Worm (Caenorhabditis elegans) whole organism, L1 larva: Measurements from ENCODE around the gene F14H3.4.

Experiments
- C04F5.9 ChIP-seq: sonication (generic microtip); optimal IDR thresholded peaks from 2 replicates; lab custom pipeline; 2016; ENCODE audit warnings: missing genetic modification characterization, missing compliant biosample characterization
- C34B4.2 ChIP-seq: sonication (generic microtip); optimal IDR thresholded peaks from 2 replicates; lab custom pipeline; 2017; ENCODE audit warnings: mild to moderate bottlenecking, missing genetic modification characterization, missing compliant biosample characterization
- F16B12.6 ChIP-seq: fragments of 150-350 bp; optimal IDR thresholded peaks from 2 replicates; lab custom pipeline; 2014; ENCODE audit warnings: missing biosample characterization, missing genetic modification characterization
- aha-1 ChIP-seq: fragments of 150-350 bp; optimal IDR thresholded peaks from 2 replicates; lab custom pipeline; 2014; ENCODE audit warnings: missing biosample characterization, missing genetic modification characterization
- alr-1 ChIP-seq: fragments of 200-800 bp; sonication (Bioruptor generic); optimal IDR thresholded peaks from 2 replicates; lab custom pipeline; 2018; ENCODE audit warnings: borderline replicate concordance, mild to moderate bottlenecking, missing genetic modification characterization, missing compliant biosample characterization
- ama-1 ChIP-seq: fragments of 150-350 bp; optimal IDR thresholded peaks from 2 replicates; lab custom pipeline; 2014
- blmp-1 ChIP-seq: fragments of 150-350 bp; optimal IDR thresholded peaks from 2 replicates; lab custom pipeline; 2014; ENCODE audit warnings: missing biosample characterization, missing genetic modification characterization
- ceh-63 ChIP-seq: fragments of 200-800 bp; sonication (Bioruptor generic); optimal IDR thresholded peaks from 2 replicates; lab custom pipeline; 2018; ENCODE audit warnings: mild to moderate bottlenecking, missing genetic modification characterization, missing compliant biosample characterization
- ceh-82 ChIP-seq, 3 experiments: fragments of 150-350 bp in 1 of 3; sonication (generic microtip) in 2 of 3; optimal IDR thresholded peaks; 2 replicates each; lab custom pipeline; 2014 to 2017; ENCODE audit warnings: missing biosample characterization in 3 of 3, missing genetic modification characterization in 3 of 3
- ceh-88 ChIP-seq: fragments of 200-800 bp; sonication (Bioruptor generic); IDR thresholded peaks from 2 replicates; pipeline ENCODE4 v1.3.6; 2022; ENCODE audit warnings: missing genetic modification characterization, missing compliant biosample characterization
- ceh-90 ChIP-seq: sonication (generic microtip); optimal IDR thresholded peaks from 2 replicates; lab custom pipeline; 2016; ENCODE audit warnings: missing genetic modification characterization, missing compliant biosample characterization
- dpl-1 ChIP-seq, 3 experiments: fragments of 150-350 bp in 2 of 3; sonication (generic microtip) in 1 of 3; optimal IDR thresholded peaks; 2 replicates each; lab custom pipeline; 2014 to 2017; ENCODE audit warnings: missing biosample characterization in 3 of 3, missing genetic modification characterization in 3 of 3, missing genetic modification reagents in 3 of 3
- efl-1 ChIP-seq, 4 experiments: fragments of 150-350 bp; optimal IDR thresholded peaks in 3 of 4; peaks in 1 of 4; 1 replicate in 1 of 4; 2 replicates in 3 of 4; lab custom pipeline; 2014; ENCODE audit warnings: missing biosample characterization in 2 of 4, missing genetic modification characterization in 2 of 4, missing genetic modification reagents in 2 of 4
- elt-2 ChIP-seq: sonication (generic microtip); optimal IDR thresholded peaks from 2 replicates; lab custom pipeline; 2016; ENCODE audit warnings: missing genetic modification characterization, mild to moderate bottlenecking, inconsistent platforms, missing compliant biosample characterization, missing genetic modification reagents
- fkh-10 ChIP-seq: sonication (generic microtip); optimal IDR thresholded peaks from 2 replicates; lab custom pipeline; 2017; ENCODE audit warnings: missing biosample characterization, missing genetic modification reagents, missing genetic modification characterization
- fkh-4 ChIP-seq: sonication (generic microtip); optimal IDR thresholded peaks from 2 replicates; lab custom pipeline; 2016; ENCODE audit warnings: missing compliant biosample characterization, missing genetic modification characterization, borderline replicate concordance
- fos-1 ChIP-seq: fragments of 150-350 bp; optimal IDR thresholded peaks from 2 replicates; lab custom pipeline; 2014; ENCODE audit warnings: missing biosample characterization, missing genetic modification characterization
- grh-1 ChIP-seq: fragments of 200-800 bp; sonication (Bioruptor generic); IDR thresholded peaks from 2 replicates; pipeline ENCODE4 v1.3.6; 2022; ENCODE audit warnings: missing genetic modification reagents, missing genetic modification characterization, missing compliant biosample characterization
- hlh-17 ChIP-seq: fragments of 200-800 bp; sonication (Bioruptor generic); optimal IDR thresholded peaks from 2 replicates; lab custom pipeline; 2018; ENCODE audit warnings: missing genetic modification characterization, mild to moderate bottlenecking, missing compliant biosample characterization, moderate library complexity, borderline replicate concordance
- hpl-2 ChIP-seq: fragments of 150-350 bp; optimal IDR thresholded peaks from 2 replicates; lab custom pipeline; 2014; ENCODE audit warnings: missing biosample characterization, missing genetic modification reagents, missing genetic modification characterization
- isw-1 ChIP-seq: fragments of 200-800 bp; sonication (Bioruptor generic); IDR thresholded peaks from 2 replicates; pipeline ENCODE4 v1.3.6; 2022; ENCODE audit warnings: missing genetic modification characterization, missing compliant biosample characterization
- jun-1 ChIP-seq: fragments of 150-350 bp; optimal IDR thresholded peaks from 2 replicates; lab custom pipeline; 2014; ENCODE audit warnings: missing biosample characterization, missing genetic modification reagents, missing genetic modification characterization
- lin-35 ChIP-seq, 2 experiments: fragments of 150-350 bp; optimal IDR thresholded peaks; 2 replicates each; lab custom pipeline; 2014; ENCODE audit warnings: missing biosample characterization in 2 of 2, missing genetic modification characterization in 2 of 2, missing genetic modification reagents in 2 of 2
- lin-39 ChIP-seq: fragments of 150-350 bp; optimal IDR thresholded peaks from 2 replicates; lab custom pipeline; 2014; ENCODE audit warnings: missing biosample characterization, missing genetic modification reagents, missing genetic modification characterization
- lir-3 ChIP-seq: sonication (generic microtip); optimal IDR thresholded peaks from 2 replicates; lab custom pipeline; 2016; ENCODE audit warnings: mild to moderate bottlenecking, missing genetic modification characterization, moderate library complexity, missing compliant biosample characterization; ENCODE audit not compliant: poor library complexity
- mab-9 ChIP-seq: fragments of 200-800 bp; sonication (Bioruptor generic); IDR thresholded peaks from 2 replicates; pipeline ENCODE4 v1.3.6; 2022; ENCODE audit warnings: missing genetic modification reagents, missing genetic modification characterization, missing compliant biosample characterization
- mdl-1 ChIP-seq, 2 experiments: fragments of 150-350 bp; optimal IDR thresholded peaks; 2 replicates each; lab custom pipeline; 2014 to 2017; ENCODE audit warnings: missing biosample characterization in 2 of 2, missing genetic modification characterization in 2 of 2, inconsistent platforms in 1 of 2
- nhr-12 ChIP-seq: sonication (generic microtip); optimal IDR thresholded peaks from 2 replicates; lab custom pipeline; 2017; ENCODE audit warnings: missing biosample characterization, missing genetic modification characterization
- nhr-19 ChIP-seq: fragments of 200-800 bp; sonication (Bioruptor generic); conservative IDR thresholded peaks from 2 replicates; pipeline ENCODE4 v1.3.6; 2022; ENCODE audit warnings: missing genetic modification characterization, missing compliant biosample characterization
- nhr-20 ChIP-seq: sonication (generic microtip); optimal IDR thresholded peaks from 2 replicates; lab custom pipeline; 2016; ENCODE audit warnings: mild to moderate bottlenecking, missing genetic modification characterization, missing compliant biosample characterization
- nhr-237 ChIP-seq: fragments of 150-350 bp; optimal IDR thresholded peaks from 2 replicates; lab custom pipeline; 2014; ENCODE audit warnings: missing biosample characterization, missing genetic modification characterization
- nhr-28 ChIP-seq: fragments of 150-350 bp; optimal IDR thresholded peaks from 2 replicates; lab custom pipeline; 2014; ENCODE audit warnings: missing biosample characterization, missing genetic modification characterization
- nhr-47 ChIP-seq: sonication (generic microtip); optimal IDR thresholded peaks from 2 replicates; lab custom pipeline; 2016; ENCODE audit warnings: mild to moderate bottlenecking, missing genetic modification characterization, moderate library complexity, missing compliant biosample characterization
- nhr-76 ChIP-seq: sonication (generic microtip); optimal IDR thresholded peaks from 2 replicates; lab custom pipeline; 2017; ENCODE audit warnings: missing biosample characterization, missing genetic modification characterization
- nhr-77 ChIP-seq: fragments of 150-350 bp; optimal IDR thresholded peaks from 2 replicates; lab custom pipeline; 2014; ENCODE audit warnings: missing biosample characterization, missing genetic modification characterization
- pax-3 ChIP-seq: fragments of 200-800 bp; sonication (Bioruptor generic); optimal IDR thresholded peaks from 2 replicates; lab custom pipeline; 2018; ENCODE audit warnings: mild to moderate bottlenecking, missing genetic modification characterization, moderate library complexity, missing compliant biosample characterization
- rnt-1 ChIP-seq: sonication (generic microtip); optimal IDR thresholded peaks from 2 replicates; lab custom pipeline; 2016; ENCODE audit warnings: mild to moderate bottlenecking, missing genetic modification characterization, moderate library complexity, missing compliant biosample characterization
- skn-1 ChIP-seq: fragments of 150-350 bp; optimal IDR thresholded peaks from 2 replicates; lab custom pipeline; 2014; ENCODE audit warnings: missing biosample characterization, missing genetic modification characterization
- sox-4 ChIP-seq: sonication (generic microtip); optimal IDR thresholded peaks from 2 replicates; lab custom pipeline; 2016; ENCODE audit warnings: missing genetic modification characterization, missing compliant biosample characterization
- sptf-1 ChIP-seq: fragments of 150-350 bp; optimal IDR thresholded peaks from 2 replicates; lab custom pipeline; 2014; ENCODE audit warnings: missing biosample characterization, missing genetic modification characterization
- tlp-1 ChIP-seq: fragments of 150-350 bp; optimal IDR thresholded peaks from 2 replicates; lab custom pipeline; 2014; ENCODE audit warnings: missing biosample characterization, missing genetic modification characterization
- unc-130 ChIP-seq: fragments of 150-350 bp; optimal IDR thresholded peaks from 2 replicates; lab custom pipeline; 2017; ENCODE audit warnings: missing biosample characterization, missing genetic modification characterization, inconsistent platforms
- unc-30 ChIP-seq: sonication (generic microtip); optimal IDR thresholded peaks from 2 replicates; lab custom pipeline; 2017; ENCODE audit warnings: missing biosample characterization, missing genetic modification characterization
- xbp-1 ChIP-seq: sonication (generic microtip); optimal IDR thresholded peaks from 2 replicates; lab custom pipeline; 2016; ENCODE audit warnings: missing genetic modification characterization, missing compliant biosample characterization
- zip-4 ChIP-seq: fragments of 200-800 bp; sonication (Bioruptor generic); optimal IDR thresholded peaks from 2 replicates; lab custom pipeline; 2018; ENCODE audit warnings: mild to moderate bottlenecking, missing genetic modification characterization, moderate library complexity, missing compliant biosample characterization
- ztf-11 ChIP-seq, 2 experiments: sonication (generic microtip); optimal IDR thresholded peaks; 2 replicates each; lab custom pipeline; 2016 to 2017; ENCODE audit warnings: missing genetic modification characterization in 2 of 2, missing biosample characterization in 1 of 2, missing compliant biosample characterization in 1 of 2
- ztf-4 ChIP-seq: fragments of 150-350 bp; optimal IDR thresholded peaks from 2 replicates; lab custom pipeline; 2014; ENCODE audit warnings: missing biosample characterization, missing genetic modification characterization

The F14H3.4 gene

ce11 chrV:16047052-16047451 lies 7.8 kb downstream of the F14H3.4 start:
- TF ChIP-seq aha-1 (tag; lab: Kevin White, UChicago) (no peak), xbp-1 (no peak), dpl-1 (GFP tag; optimal IDR thresholded peaks at IDR 0.05; lab: Kevin White, UChicago) (no peak), nhr-76 (tag; lab: Kevin White, UChicago) (no peak), zip-4 (GFP tag; lab: Kevin White, UChicago) (no peak), ceh-63 (GFP tag; lab: Kevin White, UChicago) (no peak), rnt-1 (tag; lab: Kevin White, UChicago) (no peak), nhr-47 (tag; lab: Kevin White, UChicago) (no peak), ztf-11 (tag; optimal IDR thresholded peaks at IDR 0.05; lab: Kevin White, UChicago) (no peak), pax-3 (tag; lab: Kevin White, UChicago) (no peak), hpl-2 (GFP tag; lab: Kevin White, UChicago) (no peak), fkh-10 (GFP tag; lab: Kevin White, UChicago) (no peak), blmp-1 (tag; lab: Kevin White, UChicago) (no peak), C34B4.2 (tag; lab: Kevin White, UChicago) (no peak)
- TF ChIP-seq, all 84 proteins: peak for 0

ce11 chrV:16046573-16046972 lies 8.3 kb downstream of the F14H3.4 start, which contains the start of gene ZK285.2:
TSS of gene ZK285.2 (plus strand) at chrV:16046873.
- TF ChIP-seq isw-1 (GFP tag; lab: Robert Waterston, UW) = no peak
- TF ChIP-seq blmp-1 (tag; lab: Kevin White, UChicago) = peak; percentile 31
- no peak for TF ChIP-seq sox-4 (tag; lab: Kevin White, UChicago)
- TF ChIP-seq tlp-1 (tag; lab: Kevin White, UChicago) = no peak
- no peak for TF ChIP-seq efl-1 (optimal IDR thresholded peaks at IDR 0.05; lab: Kevin White, UChicago)
- peak in 1 of 2 experiments; percentile 16 for TF ChIP-seq efl-1 (GFP tag; optimal IDR thresholded peaks at IDR 0.05 in 1 of 2; lab: Kevin White, UChicago)
- no peak for TF ChIP-seq alr-1 (tag; lab: Kevin White, UChicago)
- no peak for TF ChIP-seq ama-1 (lab: Kevin White, UChicago)
- no peak for TF ChIP-seq mab-9 (GFP tag; lab: Robert Waterston, UW)

ce11 chrV:16045837-16046236 lies 9.0 kb downstream of the F14H3.4 start, which contains the start of gene T10C6.15:
TSS of gene T10C6.15 (minus strand) at chrV:16045940.
- TF ChIP-seq fos-1 (tag; lab: Kevin White, UChicago) = no peak
- TF ChIP-seq skn-1 (tag; lab: Kevin White, UChicago) = no peak
- no peak for TF ChIP-seq ceh-82 (tag; optimal IDR thresholded peaks at IDR 0.05; lab: Kevin White, UChicago)
- TF ChIP-seq sptf-1 (tag; lab: Kevin White, UChicago) = no peak
- TF ChIP-seq ceh-88 = no peak
- TF ChIP-seq nhr-19 (GFP tag; lab: Robert Waterston, UW) = peak; percentile 32
- no peak for TF ChIP-seq hlh-17 (GFP tag; lab: Kevin White, UChicago)
- no peak for TF ChIP-seq C04F5.9 (tag; lab: Kevin White, UChicago)
- no peak for TF ChIP-seq tlp-1 (tag; lab: Kevin White, UChicago)
- TF ChIP-seq efl-1 (optimal IDR thresholded peaks at IDR 0.05; lab: Kevin White, UChicago) = no peak
- TF ChIP-seq efl-1 (GFP tag; optimal IDR thresholded peaks at IDR 0.05 in 1 of 2; lab: Kevin White, UChicago) = peak in 1 of 2 experiments; percentile 87
- TF ChIP-seq nhr-12 (tag; lab: Kevin White, UChicago) = no peak
- TF ChIP-seq elt-2 (tag; lab: Kevin White, UChicago) = peak; percentile 99
- no peak for TF ChIP-seq blmp-1 (tag; lab: Kevin White, UChicago)
- TF ChIP-seq jun-1 (tag; lab: Kevin White, UChicago) = no peak
- no peak for TF ChIP-seq xbp-1
- no peak for TF ChIP-seq ztf-4
- no peak for TF ChIP-seq fkh-4
- TF ChIP-seq nhr-237 (tag; lab: Kevin White, UChicago) = no peak
- TF ChIP-seq nhr-28 (tag; lab: Kevin White, UChicago) = no peak
- TF ChIP-seq aha-1 (tag; lab: Kevin White, UChicago) = no peak
- TF ChIP-seq zip-4 (GFP tag; lab: Kevin White, UChicago) = no peak
- TF ChIP-seq hpl-2 (GFP tag; lab: Kevin White, UChicago) = peak; percentile 58
- TF ChIP-seq unc-30 (tag; lab: Kevin White, UChicago) = no peak
- no peak for TF ChIP-seq lir-3 (tag; lab: Kevin White, UChicago)
- peak in 1 of 2 experiments; percentile 76 for TF ChIP-seq lin-35 (GFP tag; optimal IDR thresholded peaks at IDR 0.05; lab: Kevin White, UChicago)
- TF ChIP-seq mdl-1 (tag; optimal IDR thresholded peaks at IDR 0.05; lab: Kevin White, UChicago) = peak in 1 of 2 experiments; percentile 50
- TF ChIP-seq grh-1 = no peak
- TF ChIP-seq ceh-90 = no peak
- TF ChIP-seq unc-130 (tag; lab: Kevin White, UChicago) = no peak
- TF ChIP-seq nhr-76 (tag; lab: Kevin White, UChicago) = no peak
- TF ChIP-seq nhr-20 (tag; lab: Kevin White, UChicago) = peak; percentile 67
- no peak for TF ChIP-seq fkh-10 (GFP tag; lab: Kevin White, UChicago)
- TF ChIP-seq ceh-63 (GFP tag; lab: Kevin White, UChicago) = no peak
- TF ChIP-seq nhr-77 (tag; lab: Kevin White, UChicago) = no peak
- TF ChIP-seq lin-39 (tag; lab: Kevin White, UChicago) = no peak
- TF ChIP-seq F16B12.6 = no peak
